Worm (Caenorhabditis elegans) whole organism, early embryonic: ENCODE results near the gene alh-3.

Source experiments
- B0310.2 ChIP-seq: sonication (generic microtip); optimal IDR thresholded peaks from 2 replicates; lab custom pipeline; 2016; ENCODE audit warnings: mild to moderate bottlenecking, missing genetic modification characterization, missing compliant biosample characterization
- F13C5.2 ChIP-seq: sonication (generic microtip); optimal IDR thresholded peaks from 2 replicates; lab custom pipeline; 2017; ENCODE audit warnings: mild to moderate bottlenecking, missing genetic modification characterization, inconsistent platforms, missing compliant biosample characterization
- aly-1 ChIP-seq: sonication (generic microtip); optimal IDR thresholded peaks from 2 replicates; lab custom pipeline; 2016; ENCODE audit warnings: missing genetic modification characterization, missing compliant biosample characterization
- ama-1 ChIP-seq: fragments of 150-350 bp; optimal IDR thresholded peaks from 2 replicates; lab custom pipeline; 2014
- ceh-13 ChIP-seq: fragments of 200-800 bp; sonication (Bioruptor generic); optimal IDR thresholded peaks from 2 replicates; lab custom pipeline; 2018; ENCODE audit warnings: mild to moderate bottlenecking, missing genetic modification characterization, missing compliant biosample characterization
- ets-7 ChIP-seq: sonication (generic microtip); optimal IDR thresholded peaks from 2 replicates; lab custom pipeline; 2016; ENCODE audit warnings: missing genotype, missing genetic modification characterization, missing compliant biosample characterization
- flt-1 ChIP-seq: fragments of 200-800 bp; sonication (Bioruptor generic); IDR thresholded peaks from 2 replicates; pipeline ENCODE4 v1.3.6; 2022; ENCODE audit warnings: missing genetic modification characterization, missing compliant biosample characterization
- hmbx-1 ChIP-seq: sonication (generic microtip); optimal IDR thresholded peaks from 2 replicates; lab custom pipeline; 2016; ENCODE audit warnings: mild to moderate bottlenecking, missing genetic modification characterization, missing compliant biosample characterization
- hmg-4 ChIP-seq: fragments of 200-800 bp; sonication (Bioruptor generic); optimal IDR thresholded peaks from 2 replicates; lab custom pipeline; 2018; ENCODE audit warnings: mild to moderate bottlenecking, missing genetic modification characterization, missing compliant biosample characterization
- pes-1 ChIP-seq: fragments of 200-800 bp; sonication (Bioruptor generic); IDR thresholded peaks from 2 replicates; pipeline ENCODE4 v1.3.6; 2022; ENCODE audit warnings: missing genetic modification reagents, missing genetic modification characterization, missing compliant biosample characterization
- sea-1 ChIP-seq: fragments of 200-800 bp; sonication (Bioruptor generic); conservative IDR thresholded peaks from 2 replicates; pipeline ENCODE4 v1.3.6; 2022; ENCODE audit warnings: missing genetic modification characterization, missing compliant biosample characterization
- tbx-37 ChIP-seq: fragments of 200-800 bp; sonication (Bioruptor generic); conservative IDR thresholded peaks from 2 replicates; pipeline ENCODE4 v1.3.6; 2022; ENCODE audit warnings: missing genetic modification reagents, missing genetic modification characterization, missing compliant biosample characterization

- no peak for TF ChIP-seq aly-1
- TF ChIP-seq B0310.2 = no peak
- no peak for TF ChIP-seq F13C5.2
- TF ChIP-seq hmbx-1 (tag; lab: Kevin White, UChicago) = no peak
- no peak for TF ChIP-seq ama-1 (lab: Kevin White, UChicago)
- no peak for TF ChIP-seq hmg-4 (GFP tag; lab: Kevin White, UChicago)
- no peak for TF ChIP-seq ets-7 (tag; lab: Kevin White, UChicago)
- no peak for TF ChIP-seq flt-1 (GFP tag; lab: Robert Waterston, UW)
- TF ChIP-seq pes-1 (GFP tag; lab: Robert Waterston, UW) = no peak
- TF ChIP-seq sea-1 (GFP tag; lab: Robert Waterston, UW) = no peak
- TF ChIP-seq ceh-13 (GFP tag; lab: Kevin White, UChicago) = no peak
- no peak for TF ChIP-seq tbx-37
These were observed 31.4 kb downstream of the alh-3 start, which contains the start of the genes F36H1.12 and lin-3 for ce11 chrIV:11053652-11054317.
